Fruit fly (Drosophila melanogaster) whole organism, wandering third instar larva: ENCODE measurements around the gene Zip71B.

Source experiments
- Abd-B ChIP-seq: fragments of >200 bp; optimal IDR thresholded peaks from 2 replicates; lab custom pipeline; 2017; ENCODE audit warnings: missing biosample characterization, missing genetic modification characterization
- CG32264 ChIP-seq: fragments of 200-800 bp; sonication (Bioruptor generic); optimal IDR thresholded peaks from 2 replicates; lab custom pipeline; 2016; ENCODE audit warnings: missing biosample characterization, missing genetic modification characterization
- CG9705 ChIP-seq: fragments of 200-800 bp; sonication (Bioruptor generic); optimal IDR thresholded peaks from 2 replicates; lab custom pipeline; 2018; ENCODE audit warnings: missing biosample characterization, mild to moderate bottlenecking, missing genetic modification characterization
- CrebA ChIP-seq: fragments of 200-800 bp; sonication (Bioruptor generic); optimal IDR thresholded peaks from 2 replicates; lab custom pipeline; 2016; ENCODE audit warnings: missing biosample characterization, mild to moderate bottlenecking, missing genetic modification characterization, borderline replicate concordance
- Dfd ChIP-seq: fragments of >200 bp; optimal IDR thresholded peaks from 2 replicates; lab custom pipeline; 2017; ENCODE audit warnings: missing biosample characterization, missing genetic modification characterization
- Dif ChIP-seq: fragments of 200-275, 200-300 bp; sonication (Bioruptor generic); optimal IDR thresholded peaks from 2 replicates; lab custom pipeline; 2018; ENCODE audit warnings: missing biosample characterization, missing genetic modification characterization; ENCODE audit not compliant: partially characterized antibody
- GATAd ChIP-seq: sonication (Bioruptor generic); optimal IDR thresholded peaks from 2 replicates; lab custom pipeline; 2016; ENCODE audit warnings: missing biosample characterization, missing genetic modification characterization
- HLH106 ChIP-seq: fragments of 200-800 bp; optimal IDR thresholded peaks from 3 replicates; lab custom pipeline; 2019; ENCODE audit warnings: missing biosample characterization, mild to moderate bottlenecking, missing genetic modification characterization, moderate library complexity
- Hnf4 ChIP-seq: fragments of 200-800 bp; sonication (Bioruptor generic); optimal IDR thresholded peaks from 2 replicates; lab custom pipeline; 2016; ENCODE audit warnings: missing biosample characterization, mild to moderate bottlenecking, missing genetic modification characterization
- Hr83 ChIP-seq: fragments of 200-300 bp; sonication (Bioruptor generic); optimal IDR thresholded peaks from 2 replicates; lab custom pipeline; 2016; ENCODE audit warnings: missing biosample characterization, mild to moderate bottlenecking, missing genetic modification characterization, moderate library complexity; ENCODE audit not compliant: poor library complexity, severe bottlenecking
- Jra ChIP-seq: sonication (Bioruptor generic); optimal IDR thresholded peaks from 2 replicates; lab custom pipeline; 2016; ENCODE audit warnings: missing biosample characterization, missing genetic modification characterization
- Mio ChIP-seq: sonication (Bioruptor generic); optimal IDR thresholded peaks from 2 replicates; lab custom pipeline; 2016; ENCODE audit warnings: missing biosample characterization, missing genetic modification characterization
- Myc ChIP-seq: fragments of >200 bp; optimal IDR thresholded peaks from 2 replicates; lab custom pipeline; 2017
- N ChIP-seq: fragments of >200 bp; optimal IDR thresholded peaks from 2 replicates; lab custom pipeline; 2018; ENCODE audit warnings: missing biosample characterization, missing external identifiers, missing genetic modification characterization
- OdsH ChIP-seq: fragments of 200-800 bp; sonication (Bioruptor generic); optimal IDR thresholded peaks from 2 replicates; lab custom pipeline; 2016; ENCODE audit warnings: missing biosample characterization, mild to moderate bottlenecking, missing genetic modification characterization
- Rel ChIP-seq, 2 experiments: fragments of 200-800 bp; sonication (Bioruptor generic) in 1 of 2; optimal IDR thresholded peaks; 2 replicates in 1 of 2; 3 replicates in 1 of 2; lab custom pipeline; 2016 to 2019; ENCODE audit warnings: mild to moderate bottlenecking in 2 of 2, missing biosample characterization in 2 of 2, missing genetic modification characterization in 2 of 2, moderate library complexity in 1 of 2
- Sp1 ChIP-seq: fragments of 200-800 bp; sonication (Bioruptor generic); optimal IDR thresholded peaks from 3 replicates; lab custom pipeline; 2019; ENCODE audit warnings: missing biosample characterization, mild to moderate bottlenecking, missing genetic modification characterization, moderate library complexity
- Vsx2 ChIP-seq: fragments of 200-300, 225-300 bp; sonication (Bioruptor generic); optimal IDR thresholded peaks from 2 replicates; lab custom pipeline; 2018; ENCODE audit warnings: missing biosample characterization, missing genetic modification characterization; ENCODE audit not compliant: partially characterized antibody
- br ChIP-seq: fragments of 200-800 bp; sonication (Bioruptor generic); optimal IDR thresholded peaks from 2 replicates; lab custom pipeline; 2016; ENCODE audit warnings: missing biosample characterization, missing genetic modification characterization
- brk ChIP-seq: fragments of 200-800 bp; sonication (Bioruptor generic); optimal IDR thresholded peaks from 2 replicates; lab custom pipeline; 2016; ENCODE audit warnings: missing biosample characterization, mild to moderate bottlenecking, missing genetic modification characterization
- dsf ChIP-seq: sonication (Bioruptor generic); optimal IDR thresholded peaks from 2 replicates; lab custom pipeline; 2016; ENCODE audit warnings: missing biosample characterization, missing genetic modification characterization, borderline replicate concordance
- ey ChIP-seq: fragments of 200-800 bp; sonication (Bioruptor generic); optimal IDR thresholded peaks from 2 replicates; lab custom pipeline; 2016; ENCODE audit warnings: missing biosample characterization, missing genetic modification characterization
- foxo ChIP-seq, 2 experiments: fragments of 200-800 bp; sonication (Bioruptor generic); optimal IDR thresholded peaks; 2 replicates in 1 of 2; 3 replicates in 1 of 2; lab custom pipeline; 2016 to 2017; ENCODE audit warnings: missing biosample characterization in 2 of 2, missing genetic modification characterization in 2 of 2
- fru ChIP-seq: fragments of 200-800 bp; sonication (Bioruptor generic); optimal IDR thresholded peaks from 3 replicates; lab custom pipeline; 2016; ENCODE audit warnings: missing biosample characterization, mild to moderate bottlenecking, missing genetic modification characterization
- h ChIP-seq: fragments of 200-800 bp; sonication (Bioruptor generic); optimal IDR thresholded peaks from 3 replicates; lab custom pipeline; 2016; ENCODE audit warnings: missing biosample characterization, mild to moderate bottlenecking, missing genetic modification characterization
- lola ChIP-seq: fragments of >200 bp; optimal IDR thresholded peaks from 2 replicates; lab custom pipeline; 2017; ENCODE audit warnings: missing biosample characterization, missing genetic modification characterization
- psq ChIP-seq: fragments of 200-800 bp; sonication (Bioruptor generic); optimal IDR thresholded peaks from 3 replicates; lab custom pipeline; 2017; ENCODE audit warnings: missing biosample characterization, mild to moderate bottlenecking, missing genetic modification characterization, moderate library complexity
- rgr ChIP-seq: fragments of 200-800 bp; sonication (Bioruptor generic); optimal IDR thresholded peaks from 3 replicates; lab custom pipeline; 2016; ENCODE audit warnings: missing biosample characterization, mild to moderate bottlenecking, missing genetic modification characterization
- sage ChIP-seq: fragments of 200-800 bp; sonication (Bioruptor generic); optimal IDR thresholded peaks from 2 replicates; lab custom pipeline; 2016; ENCODE audit warnings: missing biosample characterization, mild to moderate bottlenecking, missing genetic modification characterization
- sv ChIP-seq: fragments of 200-800 bp; sonication (Bioruptor generic); optimal IDR thresholded peaks from 3 replicates; lab custom pipeline; 2016; ENCODE audit warnings: missing biosample characterization, missing genetic modification characterization
- tai ChIP-seq: sonication (Bioruptor generic); optimal IDR thresholded peaks from 2 replicates; lab custom pipeline; 2016; ENCODE audit warnings: missing biosample characterization, missing genetic modification characterization
- woc ChIP-seq: sonication (Bioruptor generic); optimal IDR thresholded peaks from 2 replicates; lab custom pipeline; 2016; ENCODE audit warnings: missing biosample characterization, mild to moderate bottlenecking, missing genetic modification characterization

Zip71B gene

DNA sequence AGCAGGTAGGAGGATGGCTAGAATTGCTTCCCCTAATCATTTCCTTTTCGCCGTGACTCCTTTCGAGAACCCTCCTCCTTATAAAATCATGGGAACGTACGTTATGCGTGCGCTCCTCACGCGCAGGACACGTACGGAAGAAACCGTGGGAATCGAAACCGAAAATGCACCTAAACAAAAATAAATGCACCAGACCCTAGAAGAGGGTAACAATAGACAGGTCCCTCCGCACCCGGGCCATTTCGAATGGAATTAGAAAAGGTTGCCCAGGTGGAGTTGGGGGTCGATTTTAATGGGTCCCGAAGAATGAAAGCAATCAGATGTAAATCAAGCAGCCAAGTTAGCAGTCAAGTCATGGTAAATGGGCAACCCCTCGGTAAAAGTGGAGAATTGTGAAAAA lies 12.8 kb upstream of the Zip71B start, which contains the start of gene CG3349:
Gene CG3349 (plus strand): TSS at position 289 of the 400 bp plus-strand sequence.
- no peak for TF ChIP-seq Hnf4 (GFP tag; lab: Kevin White, UChicago)
- no peak for TF ChIP-seq lola (GFP tag; lab: Kevin White, UChicago)
- no peak for TF ChIP-seq dsf (GFP tag; lab: Kevin White, UChicago)
- no peak for TF ChIP-seq OdsH (GFP tag; lab: Kevin White, UChicago)
- TF ChIP-seq CG9705 (GFP tag; lab: Kevin White, UChicago), result no peak
- no peak for TF ChIP-seq sv (GFP tag; lab: Kevin White, UChicago)
- no peak for TF ChIP-seq Dfd (GFP tag; lab: Kevin White, UChicago)
- TF ChIP-seq Abd-B (GFP tag; lab: Kevin White, UChicago), result no peak
- TF ChIP-seq Jra (GFP tag; lab: Kevin White, UChicago), result no peak
- TF ChIP-seq Hr83 (GFP tag; lab: Kevin White, UChicago), result no peak
- TF ChIP-seq Rel (GFP tag; optimal IDR thresholded peaks at IDR 0.05; lab: Kevin White, UChicago), result no peak
- no peak for TF ChIP-seq Rel (tag; optimal IDR thresholded peaks at IDR 0.05; lab: Kevin White, UChicago)
- TF ChIP-seq h (GFP tag; lab: Kevin White, UChicago), result no peak
- TF ChIP-seq Sp1, result no peak

DNA sequence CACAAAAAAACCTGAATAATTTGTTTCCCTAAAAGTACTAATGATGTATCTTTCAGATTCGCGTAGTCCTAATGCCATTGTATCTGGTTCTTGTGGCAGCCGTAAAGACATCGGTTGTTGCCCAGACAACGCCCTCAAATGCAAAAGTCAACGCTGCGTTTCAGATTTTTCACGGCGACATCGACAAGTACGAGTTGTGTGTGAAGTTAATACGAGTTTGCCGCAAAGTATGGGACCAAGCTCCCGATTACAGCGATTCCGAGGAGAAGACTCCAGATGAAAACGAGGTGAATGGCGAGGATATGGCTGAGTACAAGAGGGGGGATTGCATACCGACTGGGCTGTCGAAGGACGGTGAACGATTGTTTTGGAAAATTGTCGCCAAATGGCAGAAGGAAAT lies 12.1 kb upstream of the Zip71B start:
- TF ChIP-seq CG32264 (GFP tag; lab: Kevin White, UChicago), result no peak
- TF ChIP-seq foxo (GFP tag; optimal IDR thresholded peaks at IDR 0.05; lab: Kevin White, UChicago), result no peak
- no peak for TF ChIP-seq fru (GFP tag; lab: Kevin White, UChicago)
- TF ChIP-seq sv (GFP tag; lab: Kevin White, UChicago), result no peak
- TF ChIP-seq psq (GFP tag; lab: Kevin White, UChicago), result no peak
- TF ChIP-seq sage (GFP tag; lab: Kevin White, UChicago), result no peak
- no peak for TF ChIP-seq rgr (GFP tag; lab: Kevin White, UChicago)
- TF ChIP-seq N (GFP tag; lab: Kevin White, UChicago), result no peak
- TF ChIP-seq Dif (GFP tag; lab: Kevin White, UChicago), result no peak
- no peak for TF ChIP-seq Hr83 (GFP tag; lab: Kevin White, UChicago)

DNA sequence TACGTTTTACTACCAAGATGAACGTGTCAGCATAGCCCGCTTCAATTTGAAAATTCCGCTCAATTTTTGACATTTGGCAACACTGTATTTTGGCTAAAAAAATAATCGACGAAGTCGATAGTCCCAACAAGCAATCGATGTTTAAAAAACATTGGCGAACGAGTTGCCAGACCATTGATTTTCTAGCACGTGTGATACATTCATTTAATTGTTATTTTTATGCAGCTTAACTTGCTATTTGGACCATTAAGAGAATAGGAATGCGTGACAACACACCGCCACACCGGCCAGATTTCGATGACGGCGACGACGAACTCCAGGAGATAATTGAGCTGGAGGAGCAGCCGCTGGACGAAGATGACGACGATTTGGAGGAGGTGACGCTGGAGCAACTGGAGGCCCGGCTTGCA lies 9.4 kb upstream of the Zip71B start, which contains the start of gene CG5114:
Gene CG5114 (plus strand): TSS at position 161 of the 410 bp plus-strand sequence.
- TF ChIP-seq Abd-B (GFP tag; lab: Kevin White, UChicago) (no peak), h (GFP tag; lab: Kevin White, UChicago) (peak; percentile 58), Hr83 (GFP tag; lab: Kevin White, UChicago) (peak; percentile 62), dsf (GFP tag; lab: Kevin White, UChicago) (no peak), HLH106 (tag; lab: Kevin White, UChicago) (peak; percentile 34), Hnf4 (GFP tag; lab: Kevin White, UChicago) (peak; percentile 73), CG9705 (GFP tag; lab: Kevin White, UChicago) (peak; percentile 30), brk (GFP tag; lab: Kevin White, UChicago) (peak; percentile 31), CrebA (GFP tag; lab: Kevin White, UChicago) (no peak), GATAd (GFP tag; lab: Kevin White, UChicago) (no peak), sage (GFP tag; lab: Kevin White, UChicago) (no peak), N (GFP tag; lab: Kevin White, UChicago) (no peak), Vsx2 (GFP tag; lab: Kevin White, UChicago) (no peak), Myc (lab: Kevin White, UChicago) (peak; percentile 42), woc (GFP tag; lab: Kevin White, UChicago) (no peak), Mio (no peak), sv (GFP tag; lab: Kevin White, UChicago) (peak; percentile 49), br (GFP tag; lab: Kevin White, UChicago) (peak; percentile 35), tai (GFP tag; lab: Kevin White, UChicago) (peak; percentile 65), foxo (GFP tag; optimal IDR thresholded peaks at IDR 0.05; lab: Kevin White, UChicago) (peak in 1 of 2 experiments; percentile 46), ey (peak; percentile 14), fru (GFP tag; lab: Kevin White, UChicago) (peak; percentile 16), rgr (GFP tag; lab: Kevin White, UChicago) (peak; percentile 48)
- TF ChIP-seq, all 38 proteins: peak for 14
